Fruit fly (Drosophila melanogaster): ENCODE measurements around the gene CG32669.
A peak's percentile ranks its signal among the peaks of the same experiment; 100 is the strongest.

The CG32669 gene

DNA sequence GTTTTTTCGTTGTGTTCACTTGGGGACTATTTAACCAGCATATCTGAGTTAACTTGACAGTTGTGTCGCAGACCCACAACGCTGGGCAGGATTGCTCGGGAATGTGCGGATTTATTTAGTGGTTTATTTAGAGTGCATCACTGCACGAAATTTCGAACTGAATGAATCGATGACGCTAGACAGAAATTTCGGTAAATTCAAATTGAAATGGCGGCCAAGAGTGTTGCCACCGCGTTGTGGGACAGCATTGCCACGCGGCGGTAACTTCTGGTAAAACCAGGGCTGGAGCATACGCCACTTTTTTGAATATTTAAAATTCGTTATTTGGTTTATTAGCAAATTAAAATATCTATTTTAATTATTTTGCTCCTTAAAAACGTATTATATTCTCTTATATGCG lies 9.8 kb upstream of the CG32669 start, which contains the start of gene feo (continued):
- TF ChIP-seq CG33557 (GFP tag; optimal IDR thresholded peaks at IDR 0.05) (no peak), CG9876 (GFP tag; optimal IDR thresholded peaks at IDR 0.05) (no peak), twi (tag; optimal IDR thresholded peaks at IDR 0.05) (no peak), rib (GFP tag; IDR thresholded peaks at IDR 0.05) (no peak), CG6791 (GFP tag; IDR thresholded peaks at IDR 0.05; ENCODE audit: partially characterized antibody) (no peak), zen (tag; optimal IDR thresholded peaks at IDR 0.05) (peak; percentile 6), nau (GFP tag; optimal IDR thresholded peaks at IDR 0.05) (no peak), CG4854 (GFP tag; optimal IDR thresholded peaks at IDR 0.05) (no peak), CTCF (GFP tag; optimal IDR thresholded peaks at IDR 0.05) (no peak), nmo (GFP tag; optimal IDR thresholded peaks at IDR 0.05) (peak; percentile 11), gcm (GFP tag; optimal IDR thresholded peaks at IDR 0.05) (no peak), gt (GFP tag; IDR thresholded peaks at IDR 0.05) (no peak), CG8281 (tag; optimal IDR thresholded peaks at IDR 0.05) (no peak), CG4404 (GFP tag; IDR thresholded peaks at IDR 0.05) (no peak), crc (GFP tag; optimal IDR thresholded peaks at IDR 0.05) (no peak), disco-r (GFP tag; optimal IDR thresholded peaks at IDR 0.05) (no peak), ato (GFP tag; IDR thresholded peaks at IDR 0.05; ENCODE audit: partially characterized antibody) (no peak), grn (GFP tag; optimal IDR thresholded peaks at IDR 0.05) (no peak), CG6689 (GFP tag; IDR thresholded peaks at IDR 0.05) (no peak), odd (GFP tag; optimal IDR thresholded peaks at IDR 0.05) (no peak), sima (GFP tag; optimal IDR thresholded peaks at IDR 0.05) (no peak), insv (GFP tag; optimal IDR thresholded peaks at IDR 0.05) (peak in 1 of 2 experiments; percentile 4), sc (optimal IDR thresholded peaks at IDR 0.05) (no peak), sc (GFP tag; optimal IDR thresholded peaks at IDR 0.05) (no peak), bab2 (GFP tag; optimal IDR thresholded peaks at IDR 0.05) (no peak), ci (GFP tag; IDR thresholded peaks at IDR 0.05) (no peak), CG9817 (tag; optimal IDR thresholded peaks at IDR 0.05) (no peak), CG30403 (GFP tag; optimal IDR thresholded peaks at IDR 0.05) (peak; percentile 23), CG17829 (tag; optimal IDR thresholded peaks at IDR 0.05) (no peak), Camta (GFP tag; optimal IDR thresholded peaks at IDR 0.05) (no peak), CG3995 (GFP tag; optimal IDR thresholded peaks at IDR 0.05) (no peak), Dref (GFP tag; IDR thresholded peaks at IDR 0.05) (peak; percentile 52), Mrtf (GFP tag; IDR thresholded peaks at IDR 0.05) (no peak), crp (GFP tag; optimal IDR thresholded peaks at IDR 0.05) (no peak), aop (GFP tag; IDR thresholded peaks at IDR 0.05) (no peak), crol (GFP tag; IDR thresholded peaks at IDR 0.05) (no peak), slbo (GFP tag; IDR thresholded peaks at IDR 0.05) (no peak), CG12155 (GFP tag; optimal IDR thresholded peaks at IDR 0.05) (no peak), CG8765 (GFP tag; IDR thresholded peaks at IDR 0.05) (no peak), Deaf1 (tag; optimal IDR thresholded peaks at IDR 0.05) (no peak), dmrt99B (tag; optimal IDR thresholded peaks at IDR 0.05) (no peak), BEAF-32 (GFP tag; optimal IDR thresholded peaks at IDR 0.05) (peak; percentile 56), mirr (GFP tag; optimal IDR thresholded peaks at IDR 0.05) (no peak), bowl (GFP tag; IDR thresholded peaks at IDR 0.05) (no peak), unpg (GFP tag; optimal IDR thresholded peaks at IDR 0.05) (no peak), CG10543 (GFP tag; optimal IDR thresholded peaks at IDR 0.05) (no peak), Dll (GFP tag; IDR thresholded peaks at IDR 0.05; ENCODE audit: partially characterized antibody) (no peak), dan (GFP tag; IDR thresholded peaks at IDR 0.05) (no peak), Nf-YB (GFP tag; optimal IDR thresholded peaks at IDR 0.05) (no peak), Atf3 (GFP tag; optimal IDR thresholded peaks at IDR 0.05) (no peak), en (GFP tag; optimal IDR thresholded peaks at IDR 0.05) (no peak), ems (GFP tag; optimal IDR thresholded peaks at IDR 0.05) (no peak), CG8478 (optimal IDR thresholded peaks at IDR 0.05) (no peak), danr (GFP tag; IDR thresholded peaks at IDR 0.05) (no peak)

Data from whole organism, embryonic.